Worm (Caenorhabditis elegans) whole organism, dauer: ENCODE measurements around the gene F31F4.17.

ENCODE experiments used
- unc-62 ChIP-seq: sonication (generic microtip); optimal IDR thresholded peaks from 2 replicates; lab custom pipeline; 2017; ENCODE audit warnings: missing biosample characterization, missing genetic modification reagents, missing genetic modification characterization

Gene F31F4.17

ce11 chrV:628527-628926 lies 31.6 kb downstream of the F31F4.17 start, which contains the start of gene F48G7.9:
Gene F48G7.9, minus strand, starts transcription at chrV:628627.
- TF ChIP-seq unc-62 (GFP tag; lab: Kevin White, UChicago) = no peak

ce11 chrV:627585-627984 lies 32.5 kb downstream of the F31F4.17 start, which contains the start of gene F48G7.8:
Gene F48G7.8, minus strand, starts transcription at chrV:627685.
- TF ChIP-seq unc-62 (GFP tag; lab: Kevin White, UChicago) = no peak

- no peak for TF ChIP-seq unc-62 (GFP tag; lab: Kevin White, UChicago)
Observed at ce11 chrV:626321-626720, 33.8 kb downstream of the F31F4.17 start, which contains the start of gene F48G7.7. Gene F48G7.7, minus strand, starts transcription at chrV:626421.

- TF ChIP-seq unc-62 (GFP tag; lab: Kevin White, UChicago) = no peak
Observed at ce11 chrV:624922-625321, 35.2 kb downstream of the F31F4.17 start, which contains the start of gene srt-17. Gene srt-17, minus strand, starts transcription at chrV:625022.

- TF ChIP-seq unc-62 (GFP tag; lab: Kevin White, UChicago) = no peak
Observed at ce11 chrV:622902-623301, 37.2 kb downstream of the F31F4.17 start, which contains the start of gene F48G7.5. Gene F48G7.5, minus strand, starts transcription at chrV:622935.

ce11 chrV:620987-621386 lies 39.1 kb downstream of the F31F4.17 start:
- no peak for TF ChIP-seq unc-62 (GFP tag; lab: Kevin White, UChicago)

ce11 chrV:619054-619453 lies 41.1 kb downstream of the F31F4.17 start, which contains the start of gene F48G7.4:
Gene F48G7.4, plus strand, starts transcription at chrV:619453.
- peak; percentile 31 for TF ChIP-seq unc-62 (GFP tag; lab: Kevin White, UChicago)

ce11 chrV:617917-618316 lies 42.2 kb downstream of the F31F4.17 start:
- no peak for TF ChIP-seq unc-62 (GFP tag; lab: Kevin White, UChicago)

ce11 chrV:615275-615674 lies 44.8 kb downstream of the F31F4.17 start, which contains the start of gene F48G7.13:
Gene F48G7.13, plus strand, starts transcription at chrV:615575.
- no peak for TF ChIP-seq unc-62 (GFP tag; lab: Kevin White, UChicago)

ce11 chrV:610217-610616 lies 49.9 kb downstream of the F31F4.17 start, which contains the start of gene nhr-90:
Gene nhr-90, plus strand, starts transcription at chrV:610512.
- no peak for TF ChIP-seq unc-62 (GFP tag; lab: Kevin White, UChicago)

ce11 chrV:609671-610070 lies 50.4 kb downstream of the F31F4.17 start, which contains the start of gene srlf-36:
Gene srlf-36, minus strand, starts transcription at chrV:609771.
- no peak for TF ChIP-seq unc-62 (GFP tag; lab: Kevin White, UChicago)

ce11 chrV:608844-609243 lies 51.3 kb downstream of the F31F4.17 start, which contains the start of gene srw-109:
Gene srw-109, minus strand, starts transcription at chrV:608944.
- no peak for TF ChIP-seq unc-62 (GFP tag; lab: Kevin White, UChicago)
